Fruit fly (Drosophila melanogaster): ENCODE results near the gene CG6126.

Gene CG6126

DNA sequence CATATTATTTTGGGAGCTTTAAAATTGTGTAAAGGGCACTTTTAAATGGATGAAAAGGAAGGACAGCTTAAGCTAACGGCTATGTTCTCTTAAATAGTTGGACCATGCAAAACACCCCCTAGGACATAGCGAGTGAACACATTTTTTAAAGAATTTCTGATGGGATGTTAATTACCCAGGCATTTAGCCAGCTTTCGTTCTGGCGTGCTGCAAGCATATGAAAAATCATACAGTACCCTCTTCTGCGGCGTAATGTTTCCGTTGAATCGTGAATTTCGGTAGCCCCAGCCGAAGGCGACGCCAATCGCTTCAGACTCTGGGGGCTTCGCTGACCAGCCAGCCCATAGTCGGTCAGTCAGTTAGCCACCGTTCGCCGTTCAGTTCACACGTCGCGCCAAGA lies 48.2 kb downstream of the CG6126 start, which contains the start of gene CG6006:
Gene CG6006, plus strand, starts transcription at position 301 of the 400 bp plus-strand sequence.
- TF ChIP-seq CTCF (optimal IDR thresholded peaks at IDR 0.05) (no peak), CG8478 (optimal IDR thresholded peaks at IDR 0.05) (no peak)

DNA sequence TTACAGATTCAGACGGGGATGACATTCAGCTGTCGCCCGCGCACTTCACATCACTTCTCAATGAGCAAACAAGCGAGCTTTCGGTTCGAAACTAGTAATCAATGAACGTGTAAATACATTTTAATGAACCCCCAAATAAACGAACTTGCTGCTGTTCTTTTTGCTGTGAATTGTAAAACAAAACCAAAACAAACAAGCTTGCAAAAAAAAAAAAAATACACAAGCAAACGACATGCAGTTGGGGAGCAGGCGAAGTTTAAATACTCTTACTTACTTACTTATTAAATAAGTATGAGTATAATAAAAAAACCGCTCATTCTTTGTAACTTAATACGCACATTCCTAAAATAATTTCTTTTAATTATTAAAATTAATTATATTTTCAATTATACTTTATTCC lies 48.6 kb downstream of the CG6126 start:
- no peak for TF ChIP-seq CTCF (optimal IDR thresholded peaks at IDR 0.05)
- no peak for TF ChIP-seq CG8478 (optimal IDR thresholded peaks at IDR 0.05)

DNA sequence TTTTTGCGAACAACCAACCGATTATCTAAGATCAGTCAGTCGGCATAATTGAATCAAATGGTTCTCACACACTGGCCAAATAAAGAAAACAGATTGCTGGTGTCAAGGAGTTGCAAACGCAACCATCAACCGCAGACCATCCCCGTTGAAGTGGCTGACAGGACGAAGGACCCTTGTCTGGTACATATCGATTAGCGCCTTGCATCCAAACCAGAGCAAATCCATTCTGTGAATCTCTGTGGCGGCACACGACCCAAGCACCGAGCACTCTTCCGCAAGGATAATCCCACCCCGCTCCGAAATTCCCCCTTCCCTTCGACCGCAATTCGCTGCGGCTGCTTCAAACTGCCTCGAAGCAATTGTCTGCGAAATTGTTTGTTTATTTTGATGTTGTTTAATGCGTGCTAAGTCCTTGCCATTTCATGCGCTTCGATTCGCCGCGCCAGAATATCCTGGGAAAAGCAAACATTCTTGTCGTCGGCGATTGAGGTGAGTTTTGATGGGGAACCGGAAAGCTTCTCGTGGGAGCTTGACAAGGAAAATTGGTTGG lies 49.5 kb downstream of the CG6126 start:
- TF ChIP-seq CTCF (optimal IDR thresholded peaks at IDR 0.05) (no peak), CG8478 (optimal IDR thresholded peaks at IDR 0.05) (no peak)

DNA sequence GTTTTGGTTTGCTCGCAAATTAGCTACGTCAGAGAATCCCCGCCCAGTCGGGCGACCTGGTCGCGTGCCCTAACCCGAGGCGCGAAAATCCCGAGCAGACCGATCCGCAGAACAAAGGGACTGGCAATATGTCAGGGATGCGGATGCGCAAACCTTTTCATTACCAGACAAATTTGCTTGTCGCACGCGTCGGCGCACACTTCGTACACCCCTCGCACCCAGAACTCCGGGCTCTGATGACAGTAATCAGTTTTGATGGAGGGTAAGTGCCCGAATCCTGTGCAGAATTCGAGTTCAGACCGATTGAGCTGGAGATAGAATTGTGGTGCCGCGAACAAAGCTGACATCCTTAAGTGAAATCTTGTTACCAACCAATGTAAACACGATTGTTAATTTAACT lies 50.5 kb downstream of the CG6126 start:
- TF ChIP-seq CG8478 (optimal IDR thresholded peaks at IDR 0.05) (no peak), CTCF (optimal IDR thresholded peaks at IDR 0.05) (no peak)

DNA sequence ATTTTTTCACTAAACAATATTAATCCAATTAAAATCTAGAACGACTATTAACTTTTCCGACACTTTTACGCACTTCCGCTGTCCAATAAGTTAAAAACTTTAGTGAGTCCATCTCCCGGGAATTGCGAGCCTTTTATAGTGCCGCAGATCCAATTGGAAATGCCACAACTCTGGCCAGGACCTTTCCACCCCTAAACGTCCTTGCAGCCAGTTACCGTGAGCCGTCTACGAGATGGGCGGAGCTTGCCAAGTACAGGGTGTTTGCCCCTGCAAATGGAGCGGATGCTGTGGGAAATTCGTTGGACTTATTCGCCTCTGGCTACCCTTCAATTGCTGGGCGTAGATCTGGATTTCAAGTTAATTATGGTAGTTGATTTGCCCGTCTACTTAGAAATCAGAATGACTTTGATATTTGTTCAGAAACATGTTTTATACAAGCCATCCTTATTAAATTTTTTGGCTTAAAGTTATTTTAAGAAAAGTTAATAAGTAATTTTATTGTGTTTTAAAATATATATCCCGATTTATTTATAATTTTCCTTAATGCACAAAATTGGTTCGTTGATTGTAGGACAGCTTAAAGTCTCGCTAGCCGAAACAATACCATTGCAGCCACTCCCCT lies 51.5 kb downstream of the CG6126 start, which contains the start of gene Fer2:
Gene Fer2, minus strand, starts transcription at position 74 of the 622 bp plus-strand sequence.
- TF ChIP-seq CG8478 (optimal IDR thresholded peaks at IDR 0.05) = no peak
- no peak for TF ChIP-seq CTCF (optimal IDR thresholded peaks at IDR 0.05)

DNA sequence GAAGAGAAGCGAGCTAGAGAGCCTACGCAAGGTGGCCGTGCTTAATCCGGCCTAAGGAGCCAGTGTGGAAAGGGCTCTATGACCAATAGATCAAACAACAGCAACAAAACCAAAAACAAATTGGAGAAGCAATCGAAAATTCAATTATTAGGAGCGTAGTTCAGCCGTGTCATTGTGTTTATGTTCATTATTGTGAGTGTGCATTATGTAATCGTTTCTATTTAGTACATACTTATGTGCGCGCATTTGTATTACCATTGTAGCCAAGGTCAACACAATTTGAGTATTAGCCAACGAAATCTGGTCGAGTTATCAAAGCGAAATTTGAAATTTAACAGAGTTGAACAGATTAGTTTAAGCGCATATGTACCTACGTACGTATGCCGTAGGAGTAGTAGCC lies 54.2 kb downstream of the CG6126 start:
- TF ChIP-seq CG8478 (optimal IDR thresholded peaks at IDR 0.05) (no peak), CTCF (optimal IDR thresholded peaks at IDR 0.05) (no peak)

Data from S2 (cell line).